Worm (Caenorhabditis elegans) whole organism, late embryonic: ENCODE measurements around the gene C44H9.5.

Experiments used
- ceh-45 ChIP-seq: fragments of 200-800 bp; sonication (Bioruptor generic); IDR thresholded peaks from 2 replicates; pipeline ENCODE4 v1.3.6; 2022; ENCODE audit warnings: missing genetic modification reagents, missing genetic modification characterization, missing compliant biosample characterization
- ceh-6 ChIP-seq: fragments of 200-800 bp; sonication (Bioruptor generic); optimal IDR thresholded peaks from 2 replicates; lab custom pipeline; 2018; ENCODE audit warnings: mild to moderate bottlenecking, missing genetic modification characterization, missing compliant biosample characterization
- elt-2 ChIP-seq: sonication (generic microtip); optimal IDR thresholded peaks from 2 replicates; lab custom pipeline; 2016; ENCODE audit warnings: missing genetic modification reagents, missing genetic modification characterization, missing compliant biosample characterization
- fax-1 ChIP-seq: sonication (generic microtip); optimal IDR thresholded peaks from 2 replicates; lab custom pipeline; 2016; ENCODE audit warnings: missing genotype, missing genetic modification characterization, missing compliant biosample characterization
- nhr-11 ChIP-seq: fragments of 150-350 bp; optimal IDR thresholded peaks from 2 replicates; lab custom pipeline; 2014; ENCODE audit warnings: missing biosample characterization, missing genetic modification characterization
- rnt-1 ChIP-seq: sonication (generic microtip); optimal IDR thresholded peaks from 2 replicates; lab custom pipeline; 2016; ENCODE audit warnings: missing genetic modification characterization, missing compliant biosample characterization
- ttx-3 ChIP-seq: sonication (generic microtip); optimal IDR thresholded peaks from 2 replicates; lab custom pipeline; 2016; ENCODE audit warnings: missing genetic modification reagents, missing genetic modification characterization, missing compliant biosample characterization

- TF ChIP-seq ceh-6 (GFP tag; lab: Kevin White, UChicago) (no peak), rnt-1 (tag; lab: Kevin White, UChicago) (no peak), ceh-45 (GFP tag; lab: Robert Waterston, UW) (no peak), fax-1 (tag; lab: Kevin White, UChicago) (no peak), nhr-11 (tag; lab: Kevin White, UChicago) (no peak), ttx-3 (tag; lab: Kevin White, UChicago) (no peak), elt-2 (no peak)
Measured at ce11 chrV:12844748-12845147, 4.9 kb downstream of the C44H9.5 start.
